Worm (Caenorhabditis elegans): ENCODE results near the gene cyp-33C8.

ce11 chrV:3812291-3812690 lies 8.9 kb upstream of the cyp-33C8 start, which contains the start of gene scl-12:
- no peak for TF ChIP-seq nhr-237 (tag; optimal IDR thresholded peaks at IDR 0.05)
- no peak for TF ChIP-seq snu-23 (GFP tag; optimal IDR thresholded peaks at IDR 0.05)
- TF ChIP-seq lin-15B (tag; optimal IDR thresholded peaks at IDR 0.05), result no peak
- TF ChIP-seq elt-3 (tag; optimal IDR thresholded peaks at IDR 0.05), result no peak
- no peak for TF ChIP-seq isw-1 (GFP tag; IDR thresholded peaks at IDR 0.05)
- no peak for TF ChIP-seq snpc-4 (tag; optimal IDR thresholded peaks at IDR 0.05)
- no peak for TF ChIP-seq lin-13 (GFP tag; optimal IDR thresholded peaks at IDR 0.05)
- no peak for TF ChIP-seq dpl-1 (GFP tag; optimal IDR thresholded peaks at IDR 0.05)
- no peak for TF ChIP-seq zag-1 (tag; optimal IDR thresholded peaks at IDR 0.05)
- no peak for TF ChIP-seq mdl-1 (tag; optimal IDR thresholded peaks at IDR 0.05)
- TF ChIP-seq ceh-8 (GFP tag; optimal IDR thresholded peaks at IDR 0.05), result no peak
- TF ChIP-seq nhr-28 (tag; optimal IDR thresholded peaks at IDR 0.05), result no peak
- TF ChIP-seq lir-3 (tag; optimal IDR thresholded peaks at IDR 0.05; ENCODE audit: poor library complexity), result no peak
